Worm (Caenorhabditis elegans): ENCODE measurements around the gene F41C3.11.

DNA sequence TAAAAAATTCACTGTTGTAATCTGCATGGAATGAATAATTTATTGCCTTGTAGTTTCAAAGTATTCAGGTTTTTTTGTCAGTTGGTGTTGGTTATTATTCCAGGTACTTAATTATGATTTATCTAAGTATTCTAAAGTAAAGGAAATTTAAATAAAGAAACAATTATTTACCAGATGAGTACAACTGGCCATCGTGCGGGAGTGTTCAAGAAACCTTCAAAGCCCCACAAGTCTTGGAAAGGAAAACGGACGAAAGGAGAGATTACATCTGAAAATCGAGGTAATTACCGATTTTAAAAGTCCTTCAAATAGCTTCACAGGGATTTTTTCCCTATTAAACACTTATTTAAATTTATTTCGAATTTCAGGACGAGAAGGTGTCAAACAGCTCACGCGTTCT is 23.6 kb downstream of the F41C3.11 start, which contains the start of gene tag-151:
- TF ChIP-seq Y116A8C.19 (tag; optimal IDR thresholded peaks at IDR 0.05; ENCODE audit: borderline replicate concordance) = no peak
- TF ChIP-seq lin-39 (tag; optimal IDR thresholded peaks at IDR 0.05) = no peak
- TF ChIP-seq elt-2 (tag; optimal IDR thresholded peaks at IDR 0.05) = no peak
